Worm (Caenorhabditis elegans) whole organism, L4/young adult: ENCODE measurements around the gene msp-53.

Experiments
- dao-5 ChIP-seq: sonication (generic microtip); optimal IDR thresholded peaks from 2 replicates; lab custom pipeline; 2016; ENCODE audit warnings: missing genotype, missing genetic modification characterization, moderate library complexity, missing compliant biosample characterization
- him-1 ChIP-seq: sonication (generic microtip); optimal IDR thresholded peaks from 2 replicates; lab custom pipeline; 2016; ENCODE audit warnings: missing genotype, missing genetic modification reagents, missing genetic modification characterization, missing compliant biosample characterization

- TF ChIP-seq dao-5 (tag; lab: Kevin White, UChicago) (no peak), him-1 (tag; lab: Kevin White, UChicago) (peak; percentile 15)
These were observed 26.3 kb upstream of the msp-53 start, which contains the start of the genes snpn-1 and C02B10.4 for ce11 chrIV:5090993-5091793.
